Worm (Caenorhabditis elegans) whole organism, L4/young adult: ENCODE measurements around the gene cmtr-1.

ENCODE experiments used
- W03F9.2 ChIP-seq: fragments of 150-350 bp; optimal IDR thresholded peaks from 2 replicates; lab custom pipeline; 2014; ENCODE audit warnings: missing biosample characterization, missing genetic modification characterization
- him-1 ChIP-seq: sonication (generic microtip); optimal IDR thresholded peaks from 2 replicates; lab custom pipeline; 2016; ENCODE audit warnings: missing genotype, missing genetic modification reagents, missing genetic modification characterization, missing compliant biosample characterization

DNA sequence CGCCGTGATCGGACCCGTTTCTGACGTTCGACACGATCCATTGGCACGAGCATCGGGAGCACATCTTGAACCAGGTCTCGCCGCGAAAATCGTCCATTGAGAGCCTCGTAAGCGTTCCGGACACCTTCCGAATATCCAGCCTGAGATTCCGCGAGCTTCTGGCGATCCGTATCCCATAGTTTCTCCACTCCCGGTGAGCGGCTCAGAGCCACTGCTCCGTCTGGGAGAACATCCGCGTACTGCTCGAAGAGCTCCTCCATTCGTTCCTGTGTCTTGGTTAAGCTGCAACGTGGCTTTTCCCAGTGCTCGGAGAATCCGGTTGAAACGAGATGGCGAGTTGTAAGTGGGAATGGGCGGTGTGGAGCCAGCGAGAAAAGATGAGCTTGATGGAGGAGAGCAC, 20.8 kb upstream of the cmtr-1 start:
- no peak for TF ChIP-seq W03F9.2 (tag; lab: Kevin White, UChicago)
- no peak for TF ChIP-seq him-1
